Fruit fly (Drosophila melanogaster) whole organism, embryonic: ENCODE data around the gene Lcp65Ae.

ENCODE experiments used
- Adf1 ChIP-seq: fragments of 200-800 bp; sonication (Bioruptor generic); IDR thresholded peaks from 2 replicates; pipeline ENCODE4 v1.3.6; 2022; ENCODE audit warnings: missing biosample characterization, missing genetic modification characterization
- CG11247 ChIP-seq: fragments of 200-800 bp; sonication (Bioruptor generic); IDR thresholded peaks from 2 replicates; pipeline ENCODE4 v1.3.6; 2022; ENCODE audit warnings: missing biosample characterization, missing genetic modification characterization
- CG12391 ChIP-seq: fragments of 200-800 bp; sonication (Bioruptor generic); optimal IDR thresholded peaks from 3 replicates; lab custom pipeline; 2018; ENCODE audit warnings: missing biosample characterization, mild to moderate bottlenecking, missing genetic modification characterization, moderate library complexity
- CG12659 ChIP-seq: fragments of 200-800 bp; sonication (Bioruptor generic); optimal IDR thresholded peaks from 3 replicates; lab custom pipeline; 2017; ENCODE audit warnings: mild to moderate bottlenecking, missing biosample characterization, missing genetic modification reagents, missing genetic modification characterization
- CG13894 ChIP-seq: fragments of 200-800 bp; sonication (Bioruptor generic); optimal IDR thresholded peaks from 3 replicates; lab custom pipeline; 2018; ENCODE audit warnings: missing biosample characterization, mild to moderate bottlenecking, missing genetic modification characterization, moderate library complexity
- CG16779 ChIP-seq: fragments of 200-800 bp; sonication (Bioruptor generic); IDR thresholded peaks from 2 replicates; pipeline ENCODE4 v1.3.6; 2022; ENCODE audit warnings: missing biosample characterization, missing genetic modification characterization
- CG3995 ChIP-seq: fragments of 200-800 bp; sonication (Bioruptor generic); optimal IDR thresholded peaks from 3 replicates; lab custom pipeline; 2016; ENCODE audit warnings: missing biosample characterization, missing genetic modification characterization
- CG6791 ChIP-seq: fragments of 200-800 bp; sonication (Bioruptor generic); IDR thresholded peaks from 3 replicates; pipeline ENCODE4 v1.3.6; 2022; ENCODE audit warnings: missing biosample characterization, missing genetic modification characterization; ENCODE audit not compliant: partially characterized antibody
- CG7839 ChIP-seq: fragments of 200-800 bp; sonication (Bioruptor generic); optimal IDR thresholded peaks from 3 replicates; lab custom pipeline; 2018; ENCODE audit warnings: missing biosample characterization, mild to moderate bottlenecking, missing genetic modification characterization, moderate library complexity
- Dp ChIP-seq: fragments of 200-800 bp; sonication (Bioruptor generic); optimal IDR thresholded peaks from 2 replicates; lab custom pipeline; 2018; ENCODE audit warnings: missing biosample characterization, mild to moderate bottlenecking, missing genetic modification characterization, moderate library complexity
- Fer2 ChIP-seq: fragments of 200-800 bp; sonication (Bioruptor generic); optimal IDR thresholded peaks from 2 replicates; lab custom pipeline; 2018; ENCODE audit warnings: missing biosample characterization, mild to moderate bottlenecking, missing genetic modification characterization, moderate library complexity
- HLHmδ ChIP-seq: fragments of 200-800 bp; sonication (Bioruptor generic); optimal IDR thresholded peaks from 2 replicates; lab custom pipeline; 2018; ENCODE audit warnings: missing biosample characterization, mild to moderate bottlenecking, missing genetic modification characterization, moderate library complexity
- Hmx ChIP-seq: fragments of 200-800 bp; sonication (Bioruptor generic); optimal IDR thresholded peaks from 2 replicates; lab custom pipeline; 2016; ENCODE audit warnings: missing biosample characterization, missing genetic modification characterization
- Meics ChIP-seq: fragments of 200-800 bp; sonication (Bioruptor generic); optimal IDR thresholded peaks from 2 replicates; lab custom pipeline; 2017; ENCODE audit warnings: missing biosample characterization, mild to moderate bottlenecking, missing genetic modification characterization
- NC2β ChIP-seq: fragments of 200-800 bp; sonication (Bioruptor generic); optimal IDR thresholded peaks from 2 replicates; lab custom pipeline; 2016; ENCODE audit warnings: missing biosample characterization, missing genetic modification characterization
- Neu2 ChIP-seq: fragments of 200-800 bp; sonication (Bioruptor generic); optimal IDR thresholded peaks from 3 replicates; lab custom pipeline; 2016; ENCODE audit warnings: missing biosample characterization, missing genetic modification characterization, borderline replicate concordance
- Oaz ChIP-seq: fragments of 200-800 bp; sonication (Bioruptor generic); IDR thresholded peaks from 2 replicates; pipeline ENCODE4 v1.3.6; 2022; ENCODE audit warnings: missing biosample characterization, missing genetic modification characterization
- Oli ChIP-seq: fragments of 200-800 bp; sonication (Bioruptor generic); optimal IDR thresholded peaks from 2 replicates; lab custom pipeline; 2018; ENCODE audit warnings: missing biosample characterization, mild to moderate bottlenecking, missing genetic modification characterization, moderate library complexity
- Optix ChIP-seq: fragments of 200-800 bp; sonication (Bioruptor generic); IDR thresholded peaks from 3 replicates; pipeline ENCODE4 v1.3.6; 2022; ENCODE audit warnings: missing biosample characterization, missing genetic modification characterization
- PHDP ChIP-seq: fragments of 200-800 bp; sonication (Bioruptor generic); optimal IDR thresholded peaks from 3 replicates; lab custom pipeline; 2018; ENCODE audit warnings: missing biosample characterization, mild to moderate bottlenecking, missing genetic modification characterization, moderate library complexity
- Rfx ChIP-seq: fragments of 200-800 bp; sonication (Bioruptor generic); IDR thresholded peaks from 2 replicates; pipeline ENCODE4 v1.3.6; 2022; ENCODE audit warnings: missing biosample characterization, missing genetic modification characterization
- Scr ChIP-seq: fragments of 200-800 bp; sonication (Bioruptor generic); IDR thresholded peaks from 2 replicates; pipeline ENCODE4 v1.3.6; 2022; ENCODE audit warnings: missing biosample characterization, missing genetic modification characterization; ENCODE audit not compliant: partially characterized antibody
- Taf1 ChIP-seq: fragments of 200-800 bp; sonication (Bioruptor generic); IDR thresholded peaks from 2 replicates; pipeline ENCODE4 v1.3.6; 2022; ENCODE audit warnings: missing biosample characterization, missing genetic modification characterization
- Vsx1 ChIP-seq: fragments of 200-800 bp; sonication (Bioruptor generic); optimal IDR thresholded peaks from 2 replicates; lab custom pipeline; 2017; ENCODE audit warnings: missing biosample characterization, mild to moderate bottlenecking, missing genetic modification characterization, missing genetic modification reagents
- abd-A ChIP-seq: fragments of 200-800 bp; sonication (Bioruptor generic); optimal IDR thresholded peaks from 3 replicates; lab custom pipeline; 2019; ENCODE audit warnings: missing biosample characterization, mild to moderate bottlenecking, missing genetic modification characterization, moderate library complexity
- ac ChIP-seq: fragments of 200-800 bp; sonication (Bioruptor generic); optimal IDR thresholded peaks from 3 replicates; lab custom pipeline; 2017; ENCODE audit warnings: missing biosample characterization, mild to moderate bottlenecking, missing genetic modification characterization
- amos ChIP-seq: fragments of 200-800 bp; sonication (Bioruptor generic); IDR thresholded peaks from 2 replicates; pipeline ENCODE4 v1.3.6; 2022; ENCODE audit warnings: missing biosample characterization, missing genetic modification characterization; ENCODE audit not compliant: partially characterized antibody
- az2 ChIP-seq: fragments of 200-800 bp; sonication (Bioruptor generic); optimal IDR thresholded peaks from 3 replicates; lab custom pipeline; 2016; ENCODE audit warnings: missing biosample characterization, missing genetic modification characterization
- bowl ChIP-seq: fragments of 200-800 bp; sonication (Bioruptor generic); IDR thresholded peaks from 2 replicates; pipeline ENCODE4 v1.3.6; 2022; ENCODE audit warnings: missing biosample characterization, missing genetic modification characterization
- esg ChIP-seq: fragments of 200-800 bp; sonication (Bioruptor generic); conservative IDR thresholded peaks from 2 replicates; pipeline ENCODE4 v1.3.6; 2022; ENCODE audit warnings: missing biosample characterization, missing genetic modification characterization
- lola ChIP-seq, 3 experiments: fragments of >200 bp in 2 of 3; fragments of 200-800 bp in 1 of 3; sonication (Bioruptor generic) in 1 of 3; optimal IDR thresholded peaks; 2 replicates each; lab custom pipeline; 2017 to 2019; ENCODE audit warnings: missing biosample characterization in 3 of 3, missing genetic modification characterization in 3 of 3, mild to moderate bottlenecking in 1 of 3, moderate library complexity in 1 of 3
- pros ChIP-seq: fragments of 200-800 bp; sonication (Bioruptor generic); optimal IDR thresholded peaks from 3 replicates; lab custom pipeline; 2019; ENCODE audit warnings: missing biosample characterization, mild to moderate bottlenecking, missing genetic modification characterization, moderate library complexity
- seq ChIP-seq: fragments of 200-800 bp; sonication (Bioruptor generic); IDR thresholded peaks from 2 replicates; pipeline ENCODE4 v1.3.6; 2022; ENCODE audit warnings: missing biosample characterization, missing genetic modification characterization
- sim ChIP-seq: fragments of 200-800 bp; sonication (Bioruptor generic); IDR thresholded peaks from 2 replicates; pipeline ENCODE4 v1.3.6; 2022; ENCODE audit warnings: missing biosample characterization, missing genetic modification characterization
- tx ChIP-seq: fragments of 200-800 bp; sonication (Bioruptor generic); optimal IDR thresholded peaks from 2 replicates; lab custom pipeline; 2016; ENCODE audit warnings: missing biosample characterization, missing genetic modification characterization
- vvl ChIP-seq: fragments of 200-800 bp; sonication (Bioruptor generic); IDR thresholded peaks from 2 replicates; pipeline ENCODE4 v1.3.6; 2022; ENCODE audit warnings: missing biosample characterization, missing genetic modification characterization
- zen ChIP-seq: fragments of 200-800 bp; sonication (Bioruptor generic); optimal IDR thresholded peaks from 3 replicates; lab custom pipeline; 2018; ENCODE audit warnings: missing biosample characterization, mild to moderate bottlenecking, missing genetic modification characterization, moderate library complexity
- zf30C ChIP-seq: fragments of 200-800 bp; sonication (Bioruptor generic); optimal IDR thresholded peaks from 3 replicates; lab custom pipeline; 2018; ENCODE audit warnings: missing biosample characterization, mild to moderate bottlenecking, missing genetic modification characterization
- zfh1 ChIP-seq: fragments of 200-800 bp; sonication (Bioruptor generic); IDR thresholded peaks from 3 replicates; pipeline ENCODE4 v1.3.6; 2022; ENCODE audit warnings: missing biosample characterization, missing genetic modification characterization

The Lcp65Ae gene

DNA sequence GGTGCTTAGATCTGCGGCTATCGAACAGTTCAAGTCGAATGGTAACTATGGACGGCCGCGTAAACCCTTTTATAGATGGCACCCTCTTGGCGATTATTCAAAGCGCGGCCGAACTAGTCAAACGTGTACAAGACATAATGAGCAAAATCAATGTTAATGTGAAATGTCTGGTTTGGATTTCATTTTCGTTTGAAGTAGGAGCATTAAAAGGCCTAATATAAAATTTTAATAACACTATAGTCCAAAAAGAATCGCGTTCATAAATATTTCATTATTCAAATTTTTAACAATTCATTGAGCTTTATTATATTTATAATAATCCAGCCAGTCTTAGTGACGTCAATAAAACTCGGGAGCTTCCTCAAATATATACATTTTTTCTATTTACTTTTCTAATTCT lies 7.0 kb downstream of the Lcp65Ae start, which contains the start of gene Lcp65Ag3:
Gene Lcp65Ag3, minus strand, starts transcription at position 46 of the 400 bp plus-strand sequence.
- TF ChIP-seq Rfx: 0 out of 2 replicates have a peak, but pooled peaks have one; percentile 11
- TF ChIP-seq vvl (GFP tag; lab: Robert Waterston, UW): peak; percentile 47
- no peak for TF ChIP-seq PHDP (tag; lab: Kevin White, UChicago)
- no peak for TF ChIP-seq sim
- TF ChIP-seq Fer2 (tag; lab: Kevin White, UChicago): no peak
- TF ChIP-seq CG6791 (GFP tag; lab: Robert Waterston, UW): no peak
- no peak for TF ChIP-seq az2
- no peak for TF ChIP-seq Meics
- no peak for TF ChIP-seq Taf1 (GFP tag; lab: Robert Waterston, UW)
- no peak for TF ChIP-seq Oli (tag; lab: Kevin White, UChicago)
- no peak for TF ChIP-seq seq (GFP tag; lab: Robert Waterston, UW)
- no peak for TF ChIP-seq Neu2 (GFP tag; lab: Kevin White, UChicago)
- TF ChIP-seq CG13894 (tag; lab: Kevin White, UChicago): peak; percentile 56
- peak; percentile 70 for TF ChIP-seq abd-A (tag; lab: Kevin White, UChicago)
- no peak for TF ChIP-seq CG3995 (GFP tag; lab: Kevin White, UChicago)
- no peak for TF ChIP-seq CG12659 (GFP tag; lab: Kevin White, UChicago)
- TF ChIP-seq CG12391 (tag; lab: Kevin White, UChicago): no peak
- TF ChIP-seq esg: no peak
- TF ChIP-seq Dp (GFP tag; lab: Kevin White, UChicago): no peak
- no peak for TF ChIP-seq Optix (GFP tag; lab: Robert Waterston, UW)

DNA sequence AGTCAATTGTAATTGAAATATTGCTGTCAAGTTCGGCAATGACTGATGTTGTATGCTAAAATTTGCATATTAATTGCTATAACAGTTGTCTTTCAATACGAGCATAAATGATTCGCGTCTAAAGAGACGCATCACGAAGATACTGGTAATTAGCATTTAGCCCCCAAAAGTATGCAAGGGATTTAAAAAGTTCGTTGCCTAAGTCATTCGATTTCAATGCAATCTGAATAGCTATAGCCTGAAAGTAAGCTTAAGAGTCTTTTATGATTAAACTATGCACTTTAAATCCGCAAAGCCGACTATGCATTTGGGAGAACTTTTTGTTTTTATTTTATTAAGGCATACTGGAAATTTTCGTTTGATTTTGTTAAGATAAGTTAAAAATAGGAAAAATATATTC lies 8.3 kb downstream of the Lcp65Ae start:
- TF ChIP-seq HLHmδ (GFP tag; lab: Kevin White, UChicago) (no peak), zfh1 (GFP tag; lab: Robert Waterston, UW) (no peak), CG11247 (GFP tag; lab: Robert Waterston, UW) (peak; percentile 88), zf30C (GFP tag; lab: Kevin White, UChicago) (no peak), Hmx (GFP tag; lab: Kevin White, UChicago) (no peak), amos (GFP tag; lab: Robert Waterston, UW) (peak; percentile 12; the same call in 1 of the 2 replicates), Oaz (GFP tag; lab: Robert Waterston, UW) (no peak), tx (GFP tag; lab: Kevin White, UChicago) (no peak), Adf1 (GFP tag; lab: Robert Waterston, UW) (no peak), pros (GFP tag; lab: Kevin White, UChicago) (peak; percentile 24), ac (no peak), lola (GFP tag; optimal IDR thresholded peaks at IDR 0.05; lab: Kevin White, UChicago) (peak in 1 of 3 experiments; percentile 38), Scr (GFP tag; lab: Robert Waterston, UW) (no peak), NC2β (GFP tag; lab: Kevin White, UChicago) (no peak), vvl (GFP tag; lab: Robert Waterston, UW) (peak; percentile 84), Vsx1 (peak; percentile 48), CG7839 (no peak), esg (no peak), bowl (GFP tag; lab: Robert Waterston, UW) (no peak), CG16779 (GFP tag; lab: Robert Waterston, UW) (no peak), zen (tag; lab: Kevin White, UChicago) (peak; percentile 63)
- TF ChIP-seq, all 482 proteins: peak for 7
